Fruit fly (Drosophila melanogaster) whole organism, embryonic: ENCODE measurements around the gene CG14100.
A peak's percentile ranks its signal among the peaks of the same experiment; 100 is the strongest.

ENCODE experiments used
- CG10209 ChIP-seq: fragments of 200-800 bp; sonication (Bioruptor generic); optimal IDR thresholded peaks from 3 replicates; lab custom pipeline; 2017; ENCODE audit warnings: missing biosample characterization, mild to moderate bottlenecking, missing genetic modification characterization, missing genetic modification reagents
- CG10267 ChIP-seq: fragments of 200-800 bp; sonication (Bioruptor generic); optimal IDR thresholded peaks from 2 replicates; lab custom pipeline; 2018; ENCODE audit warnings: missing biosample characterization, mild to moderate bottlenecking, missing genetic modification characterization, moderate library complexity
- CG10431 ChIP-seq: fragments of 200-800 bp; sonication (Bioruptor generic); optimal IDR thresholded peaks from 3 replicates; lab custom pipeline; 2018; ENCODE audit warnings: missing biosample characterization, mild to moderate bottlenecking, missing genetic modification characterization
- CG10654 ChIP-seq: fragments of 200-800 bp; sonication (Bioruptor generic); optimal IDR thresholded peaks from 2 replicates; lab custom pipeline; 2016; ENCODE audit warnings: missing biosample characterization, missing genetic modification characterization
- CG12659 ChIP-seq: fragments of 200-800 bp; sonication (Bioruptor generic); optimal IDR thresholded peaks from 3 replicates; lab custom pipeline; 2017; ENCODE audit warnings: mild to moderate bottlenecking, missing biosample characterization, missing genetic modification reagents, missing genetic modification characterization
- CG13624 ChIP-seq: fragments of 200-800 bp; sonication (Bioruptor generic); optimal IDR thresholded peaks from 2 replicates; lab custom pipeline; 2016; ENCODE audit warnings: missing biosample characterization, missing genetic modification characterization
- CG16813 ChIP-seq: fragments of 200-800 bp; sonication (Bioruptor generic); IDR thresholded peaks from 3 replicates; pipeline ENCODE4 v1.3.6; 2022; ENCODE audit warnings: missing biosample characterization, missing genetic modification characterization; ENCODE audit not compliant: partially characterized antibody
- CG16863 ChIP-seq: fragments of 200-800 bp; sonication (Bioruptor generic); optimal IDR thresholded peaks from 3 replicates; lab custom pipeline; 2016; ENCODE audit warnings: missing biosample characterization, missing genetic modification characterization
- CG17612 ChIP-seq: fragments of 200-800 bp; sonication (Bioruptor generic); IDR thresholded peaks from 2 replicates; pipeline ENCODE4 v1.3.6; 2022; ENCODE audit warnings: missing biosample characterization, missing genetic modification characterization
- CG17829 ChIP-seq: fragments of 200-800 bp; optimal IDR thresholded peaks from 2 replicates; lab custom pipeline; 2019; ENCODE audit warnings: missing biosample characterization, mild to moderate bottlenecking, missing genetic modification characterization, moderate library complexity
- CG18599 ChIP-seq: fragments of 200-800 bp; sonication (Bioruptor generic); optimal IDR thresholded peaks from 3 replicates; lab custom pipeline; 2017; ENCODE audit warnings: missing biosample characterization, missing genetic modification characterization, mild to moderate bottlenecking, moderate library complexity, missing genetic modification reagents
- CG2129 ChIP-seq: fragments of 200-800 bp; sonication (Bioruptor generic); IDR thresholded peaks from 2 replicates; pipeline ENCODE4 v1.3.6; 2022; ENCODE audit warnings: missing biosample characterization, missing genetic modification characterization; ENCODE audit not compliant: partially characterized antibody
- CG4820 ChIP-seq: fragments of 200-800 bp; sonication (Bioruptor generic); optimal IDR thresholded peaks from 3 replicates; lab custom pipeline; 2016; ENCODE audit warnings: missing biosample characterization, missing genetic modification characterization
- CG6175 ChIP-seq: fragments of 200-800 bp; sonication (Bioruptor generic); IDR thresholded peaks from 3 replicates; pipeline ENCODE4 v1.3.6; 2022; ENCODE audit warnings: missing biosample characterization, missing genetic modification characterization
- CG7556 ChIP-seq: fragments of 200-800 bp; sonication (Bioruptor generic); optimal IDR thresholded peaks from 2 replicates; lab custom pipeline; 2017; ENCODE audit warnings: missing biosample characterization, mild to moderate bottlenecking, missing genetic modification characterization
- CG7839 ChIP-seq: fragments of 200-800 bp; sonication (Bioruptor generic); optimal IDR thresholded peaks from 3 replicates; lab custom pipeline; 2018; ENCODE audit warnings: missing biosample characterization, mild to moderate bottlenecking, missing genetic modification characterization, moderate library complexity
- CG7963 ChIP-seq: fragments of 200-800 bp; sonication (Bioruptor generic); IDR thresholded peaks from 3 replicates; pipeline ENCODE4 v1.3.6; 2022; ENCODE audit warnings: missing biosample characterization, missing genetic modification characterization; ENCODE audit not compliant: partially characterized antibody
- CG8765 ChIP-seq: fragments of 200-800 bp; sonication (Bioruptor generic); IDR thresholded peaks from 2 replicates; pipeline ENCODE4 v1.3.6; 2022; ENCODE audit warnings: missing biosample characterization, missing genetic modification characterization
- CG9727 ChIP-seq: fragments of 200-800 bp; sonication (Bioruptor generic); optimal IDR thresholded peaks from 3 replicates; lab custom pipeline; 2017; ENCODE audit warnings: missing biosample characterization, mild to moderate bottlenecking, missing genetic modification characterization
- CHES-1-like ChIP-seq: fragments of 200-800 bp; sonication (Bioruptor generic); optimal IDR thresholded peaks from 2 replicates; lab custom pipeline; 2016; ENCODE audit warnings: missing biosample characterization, missing genetic modification characterization
- Dref ChIP-seq: fragments of 200-800 bp; sonication (Bioruptor generic); IDR thresholded peaks from 2 replicates; pipeline ENCODE4 v1.3.6; 2022; ENCODE audit warnings: missing biosample characterization, missing genetic modification characterization
- Drgx ChIP-seq: fragments of 200-800 bp; sonication (Bioruptor generic); IDR thresholded peaks from 2 replicates; pipeline ENCODE4 v1.3.6; 2022; ENCODE audit warnings: missing biosample characterization, missing genetic modification characterization
- E2f2 ChIP-seq: fragments of 200-800 bp; sonication (Bioruptor generic); IDR thresholded peaks from 2 replicates; pipeline ENCODE4 v1.3.6; 2022; ENCODE audit warnings: missing biosample characterization, missing genetic modification characterization
- HmgD ChIP-seq: fragments of 200-800 bp; sonication (Bioruptor generic); optimal IDR thresholded peaks from 3 replicates; lab custom pipeline; 2016; ENCODE audit warnings: missing biosample characterization, missing genetic modification characterization
- Hr39 ChIP-seq: fragments of >200 bp; optimal IDR thresholded peaks from 2 replicates; lab custom pipeline; 2017
- Hr51 ChIP-seq, 2 experiments: fragments of 200-800 bp; sonication (Bioruptor generic); optimal IDR thresholded peaks; 2 replicates in 1 of 2; 3 replicates in 1 of 2; lab custom pipeline; 2016 to 2018; ENCODE audit warnings: missing biosample characterization in 2 of 2, missing genetic modification characterization in 2 of 2, mild to moderate bottlenecking in 1 of 2, moderate library complexity in 1 of 2
- Hr78 ChIP-seq, 2 experiments: fragments of 200-800 bp in 1 of 2; fragments of >200 bp in 1 of 2; sonication (Bioruptor generic) in 1 of 2; optimal IDR thresholded peaks; 2 replicates each; lab custom pipeline; 2017 to 2019; ENCODE audit warnings: missing biosample characterization in 2 of 2, missing genetic modification characterization in 2 of 2, mild to moderate bottlenecking in 1 of 2, moderate library complexity in 1 of 2
- Max ChIP-seq: fragments of 200-800 bp; sonication (Bioruptor generic); optimal IDR thresholded peaks from 2 replicates; lab custom pipeline; 2016; ENCODE audit warnings: missing biosample characterization, mild to moderate bottlenecking, missing genetic modification characterization
- Mrtf ChIP-seq: fragments of 200-800 bp; sonication (Bioruptor generic); IDR thresholded peaks from 3 replicates; pipeline ENCODE4 v1.3.6; 2022; ENCODE audit warnings: missing biosample characterization, missing genetic modification characterization
- Ptx1 ChIP-seq: fragments of 200-800 bp; sonication (Bioruptor generic); IDR thresholded peaks from 2 replicates; pipeline ENCODE4 v1.3.6; 2022; ENCODE audit warnings: missing biosample characterization, missing genetic modification characterization
- Spps ChIP-seq: fragments of 200-800 bp; sonication (Bioruptor generic); optimal IDR thresholded peaks from 2 replicates; lab custom pipeline; 2018; ENCODE audit warnings: missing biosample characterization, mild to moderate bottlenecking, missing genetic modification characterization
- bcd ChIP-seq: fragments of 200-800 bp; sonication (Bioruptor generic); optimal IDR thresholded peaks from 2 replicates; lab custom pipeline; 2017; ENCODE audit warnings: missing biosample characterization, mild to moderate bottlenecking, missing genetic modification characterization
- dmrt99B ChIP-seq: fragments of 200-800 bp; sonication (Bioruptor generic); optimal IDR thresholded peaks from 2 replicates; lab custom pipeline; 2018; ENCODE audit warnings: missing biosample characterization, mild to moderate bottlenecking, missing genetic modification characterization, moderate library complexity
- dysf ChIP-seq: fragments of 200-800 bp; sonication (Bioruptor generic); IDR thresholded peaks from 3 replicates; pipeline ENCODE4 v1.3.6; 2022; ENCODE audit warnings: missing biosample characterization, missing genetic modification characterization
- exex ChIP-seq: fragments of 200-800 bp; sonication (Bioruptor generic); optimal IDR thresholded peaks from 4 replicates; lab custom pipeline; 2018; ENCODE audit warnings: missing biosample characterization, mild to moderate bottlenecking, missing genetic modification characterization, moderate library complexity
- eyg ChIP-seq: fragments of 200-800 bp; sonication (Bioruptor generic); optimal IDR thresholded peaks from 3 replicates; lab custom pipeline; 2016; ENCODE audit warnings: missing biosample characterization, missing genetic modification characterization
- gro ChIP-seq: fragments of 200-800 bp; sonication (Bioruptor generic); optimal IDR thresholded peaks from 2 replicates; lab custom pipeline; 2016; ENCODE audit warnings: missing biosample characterization, missing genetic modification characterization
- jing ChIP-seq: fragments of 200-800 bp; sonication (Bioruptor generic); optimal IDR thresholded peaks from 2 replicates; lab custom pipeline; 2018; ENCODE audit warnings: missing biosample characterization, mild to moderate bottlenecking, missing genetic modification characterization
- kni ChIP-seq: fragments of 200-800 bp; sonication (Bioruptor generic); optimal IDR thresholded peaks from 3 replicates; lab custom pipeline; 2017; ENCODE audit warnings: mild to moderate bottlenecking, missing biosample characterization, missing genetic modification reagents, missing genetic modification characterization
- mam ChIP-seq: fragments of 200-800 bp; sonication (Bioruptor generic); optimal IDR thresholded peaks from 3 replicates; lab custom pipeline; 2016; ENCODE audit warnings: missing biosample characterization, missing genetic modification characterization
- mirr ChIP-seq: fragments of 200-800 bp; sonication (Bioruptor generic); optimal IDR thresholded peaks from 3 replicates; lab custom pipeline; 2018; ENCODE audit warnings: missing biosample characterization, mild to moderate bottlenecking, missing genetic modification characterization
- nmo ChIP-seq: fragments of 200-800 bp; sonication (Bioruptor generic); optimal IDR thresholded peaks from 2 replicates; lab custom pipeline; 2018; ENCODE audit warnings: missing biosample characterization, mild to moderate bottlenecking, missing genetic modification characterization, moderate library complexity
- oc ChIP-seq: fragments of 200-800 bp; sonication (Bioruptor generic); optimal IDR thresholded peaks from 2 replicates; lab custom pipeline; 2018; ENCODE audit warnings: missing biosample characterization, mild to moderate bottlenecking, missing genetic modification characterization, moderate library complexity
- phol ChIP-seq: fragments of 200-800 bp; sonication (Bioruptor generic); optimal IDR thresholded peaks from 3 replicates; lab custom pipeline; 2018; ENCODE audit warnings: missing biosample characterization, mild to moderate bottlenecking, missing genetic modification characterization, moderate library complexity
- ranshi ChIP-seq: fragments of 200-800 bp; sonication (Bioruptor generic); IDR thresholded peaks from 2 replicates; pipeline ENCODE4 v1.3.6; 2022; ENCODE audit warnings: missing biosample characterization, missing genetic modification characterization
- repo ChIP-seq: fragments of 200-800 bp; sonication (Bioruptor generic); optimal IDR thresholded peaks from 2 replicates; lab custom pipeline; 2016; ENCODE audit warnings: missing biosample characterization, missing genetic modification characterization
- row ChIP-seq: fragments of 200-800 bp; sonication (Bioruptor generic); IDR thresholded peaks from 3 replicates; pipeline ENCODE4 v1.3.6; 2022; ENCODE audit warnings: missing biosample characterization, missing genetic modification characterization
- sd ChIP-seq: fragments of 200-800 bp; sonication (Bioruptor generic); optimal IDR thresholded peaks from 3 replicates; lab custom pipeline; 2018; ENCODE audit warnings: missing biosample characterization, mild to moderate bottlenecking, missing genetic modification characterization, moderate library complexity
- so ChIP-seq: fragments of 200-800 bp; sonication (Bioruptor generic); IDR thresholded peaks from 3 replicates; pipeline ENCODE4 v1.3.6; 2022; ENCODE audit warnings: missing biosample characterization, missing genetic modification characterization
- trh ChIP-seq: fragments of 200-800 bp; sonication (Bioruptor generic); optimal IDR thresholded peaks from 2 replicates; lab custom pipeline; 2016; ENCODE audit warnings: missing biosample characterization, missing genetic modification characterization

The CG14100 gene

DNA sequence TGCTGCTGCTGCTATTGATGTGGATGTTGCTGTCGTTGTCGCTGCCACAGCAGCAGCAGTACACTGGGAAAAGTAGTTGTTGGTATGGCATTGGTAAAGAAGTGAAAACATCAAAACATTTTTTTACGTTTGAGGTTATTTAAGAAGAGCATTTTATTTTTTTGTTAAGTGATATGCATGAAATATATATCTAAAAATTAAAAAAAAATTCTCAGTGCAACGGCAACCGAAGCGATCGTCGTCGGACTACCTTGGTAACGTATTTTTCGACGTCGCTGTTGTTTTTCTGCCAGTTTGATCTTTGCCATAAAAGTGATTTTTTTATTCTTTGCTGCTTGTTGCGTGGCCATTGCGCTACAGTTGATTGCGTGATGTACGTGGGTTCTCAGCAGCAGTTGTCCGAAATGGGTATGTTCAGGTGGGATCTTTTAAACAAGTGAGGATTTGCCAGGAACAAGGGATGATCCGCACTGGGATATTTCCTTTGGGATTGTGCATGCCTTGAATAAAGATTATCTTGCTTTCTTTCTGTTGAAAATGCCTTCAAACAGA, 29.6 kb downstream of the CG14100 start (continued):
- TF ChIP-seq CG7839 = peak; percentile 97
- peak; percentile 96 for TF ChIP-seq dmrt99B (tag; lab: Kevin White, UChicago)
- peak; percentile 87 for TF ChIP-seq jing (GFP tag; lab: Kevin White, UChicago)
- TF ChIP-seq mirr (GFP tag; lab: Kevin White, UChicago) = peak; percentile 85
- peak; percentile 98 for TF ChIP-seq CG17829
- peak; percentile 95 for TF ChIP-seq CG10209 (GFP tag; lab: Kevin White, UChicago)
- peak; percentile 33 for TF ChIP-seq HmgD
- TF ChIP-seq nmo = peak; percentile 97
- peak; percentile 98 for TF ChIP-seq CG9727 (GFP tag; lab: Kevin White, UChicago)
- TF ChIP-seq CG8765 (GFP tag; lab: Robert Waterston, UW) = peak; percentile 97
- peak; percentile 93 for TF ChIP-seq CG13624 (GFP tag; lab: Kevin White, UChicago)
- peak in 1 of 2 experiments; percentile 78 for TF ChIP-seq Hr78 (GFP tag; optimal IDR thresholded peaks at IDR 0.05; lab: Kevin White, UChicago)
- peak; percentile 95 for TF ChIP-seq ranshi
- peak; percentile 95 for TF ChIP-seq CG7556 (GFP tag; lab: Kevin White, UChicago)
- TF ChIP-seq CG2129 (GFP tag; lab: Robert Waterston, UW) = no peak
- TF ChIP-seq CG12659 (GFP tag; lab: Kevin White, UChicago) = peak; percentile 96
- TF ChIP-seq Drgx (GFP tag; lab: Robert Waterston, UW) = peak; percentile 99
- TF ChIP-seq Dref (GFP tag; lab: Robert Waterston, UW) = no peak
- TF ChIP-seq exex (tag; lab: Kevin White, UChicago) = peak; percentile 73
- peak; percentile 94 for TF ChIP-seq Hr51 (GFP tag; optimal IDR thresholded peaks at IDR 0.05; lab: Kevin White, UChicago)
- TF ChIP-seq trh (GFP tag; lab: Kevin White, UChicago) = peak; percentile 94
- TF ChIP-seq oc (tag; lab: Kevin White, UChicago) = peak; percentile 96
- TF ChIP-seq CG6175 (GFP tag; lab: Robert Waterston, UW) = peak; percentile 91
- TF ChIP-seq Spps = peak; percentile 95
- peak; percentile 94 for TF ChIP-seq CG10654
- TF ChIP-seq phol (tag; lab: Kevin White, UChicago) = peak; percentile 95
- TF ChIP-seq repo = peak; percentile 76
- TF ChIP-seq CG10431 (GFP tag; lab: Kevin White, UChicago) = peak; percentile 92
- TF ChIP-seq dysf = peak; percentile 96
- peak; percentile 87 for TF ChIP-seq kni
- TF ChIP-seq so = peak; percentile 97
- TF ChIP-seq CG7963 (GFP tag; lab: Robert Waterston, UW) = no peak
- TF ChIP-seq Ptx1 = peak; percentile 94
- peak; percentile 90 for TF ChIP-seq mam (GFP tag; lab: Kevin White, UChicago)
- TF ChIP-seq Max (GFP tag; lab: Kevin White, UChicago) = peak; percentile 93
- TF ChIP-seq row (GFP tag; lab: Robert Waterston, UW) = peak; percentile 96
- TF ChIP-seq Hr39 = no peak
- TF ChIP-seq CHES-1-like (GFP tag; lab: Kevin White, UChicago) = peak; percentile 90
- peak; percentile 94 for TF ChIP-seq CG18599
- TF ChIP-seq eyg (GFP tag; lab: Kevin White, UChicago) = peak; percentile 68
- TF ChIP-seq CG10267 = peak; percentile 92
- no peak for TF ChIP-seq CG16813 (GFP tag; lab: Robert Waterston, UW)
- peak; percentile 86 for TF ChIP-seq CG16863 (GFP tag; lab: Kevin White, UChicago)
- peak; percentile 88 for TF ChIP-seq gro (GFP tag; lab: Kevin White, UChicago)
- peak; percentile 79 for TF ChIP-seq CG17612 (GFP tag; lab: Robert Waterston, UW)
- TF ChIP-seq Mrtf (GFP tag; lab: Robert Waterston, UW) = peak; percentile 93
- TF ChIP-seq sd (tag; lab: Kevin White, UChicago) = peak; percentile 82
- TF ChIP-seq bcd (GFP tag; lab: Kevin White, UChicago) = peak; percentile 94
- TF ChIP-seq CG4820 = peak; percentile 95
- peak; percentile 80 for TF ChIP-seq E2f2 (GFP tag; lab: Robert Waterston, UW)
